Fruit fly (Drosophila melanogaster) whole organism: ENCODE measurements around the gene COX6AL2.

ENCODE experiments used
- CG8478 ChIP-seq: fragments of >200 bp; optimal IDR thresholded peaks from 2 replicates; lab custom pipeline; 2018; ENCODE audit warnings: inconsistent platforms
- Dll ChIP-seq: fragments of >200 bp; optimal IDR thresholded peaks from 2 replicates; lab custom pipeline; 2017
- EcR ChIP-seq, 2 experiments: fragments of >200 bp; optimal IDR thresholded peaks; 2 replicates each; lab custom pipeline; 2017; ENCODE audit warnings: missing biosample characterization in 2 of 2, missing genetic modification characterization in 2 of 2, missing genetic modification reagents in 2 of 2
- pan ChIP-seq: fragments of >200 bp; optimal IDR thresholded peaks from 2 replicates; lab custom pipeline; 2017
- psq ChIP-seq: fragments of >200 bp; optimal IDR thresholded peaks from 2 replicates; lab custom pipeline; 2017
- usp ChIP-seq: fragments of >200 bp; optimal IDR thresholded peaks from 2 replicates; lab custom pipeline; 2017; ENCODE audit warnings: missing biosample characterization, missing genetic modification characterization, mixed read lengths

dm6 chr3L:18922086-18922485 is 8.1 kb upstream of the COX6AL2 start, which contains the start of gene CG3819:
- TF ChIP-seq CG8478 (lab: Kevin White, UChicago) (no peak), EcR (GFP tag; optimal IDR thresholded peaks at IDR 0.05; lab: Kevin White, UChicago) (no peak), usp (GFP tag; lab: Kevin White, UChicago) (no peak), psq (no peak), pan (no peak), Dll (lab: Kevin White, UChicago) (no peak)
